Worm (Caenorhabditis elegans): Measurements from ENCODE around the gene nhr-31.

The nhr-31 gene

ce11 chrIV:8004019-8004418, 25.3 kb downstream of the nhr-31 start, which contains the start of gene rig-4:
Gene rig-4 (minus strand): TSS chrIV:8004119.
- TF ChIP-seq ceh-82 (tag; optimal IDR thresholded peaks at IDR 0.05) (no peak), ceh-28 (tag; optimal IDR thresholded peaks at IDR 0.05) (no peak), nhr-25 (tag; optimal IDR thresholded peaks at IDR 0.05) (no peak), ZK546.5 (tag; optimal IDR thresholded peaks at IDR 0.05) (no peak), nhr-77 (tag; optimal IDR thresholded peaks at IDR 0.05) (no peak), egl-27 (tag; optimal IDR thresholded peaks at IDR 0.05) (no peak), zag-1 (tag; optimal IDR thresholded peaks at IDR 0.05) (no peak), fos-1 (tag; optimal IDR thresholded peaks at IDR 0.05) (no peak), R02D3.7 (tag; optimal IDR thresholded peaks at IDR 0.05) (no peak)

DNA sequence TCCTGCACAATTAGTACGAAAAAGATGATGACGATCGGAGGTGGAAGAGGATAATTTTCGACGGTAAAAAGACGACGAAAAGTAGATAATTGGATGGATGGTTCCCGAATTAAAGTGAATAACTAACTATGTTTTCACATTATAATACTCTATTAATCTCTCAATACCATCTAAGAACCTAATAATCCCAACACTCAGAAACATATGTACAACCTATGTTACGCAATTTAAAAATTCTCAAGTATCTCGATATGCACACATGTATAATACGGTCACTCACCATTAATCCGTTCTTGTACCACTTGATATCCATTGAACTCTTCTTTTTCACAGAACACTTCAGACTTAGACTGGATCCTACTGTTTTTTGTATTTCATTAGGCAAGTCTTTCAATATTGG, 28.6 kb downstream of the nhr-31 start:
- no peak for TF ChIP-seq fkh-10 (GFP tag; optimal IDR thresholded peaks at IDR 0.05)
- TF ChIP-seq pqm-1 (tag; optimal IDR thresholded peaks at IDR 0.05): no peak
- TF ChIP-seq unc-62 (GFP tag; optimal IDR thresholded peaks at IDR 0.05): no peak
- TF ChIP-seq nfya-1 (tag; optimal IDR thresholded peaks at IDR 0.05; ENCODE audit: insufficient read depth): no peak
- TF ChIP-seq fkh-2 (tag; optimal IDR thresholded peaks at IDR 0.05): no peak

DNA sequence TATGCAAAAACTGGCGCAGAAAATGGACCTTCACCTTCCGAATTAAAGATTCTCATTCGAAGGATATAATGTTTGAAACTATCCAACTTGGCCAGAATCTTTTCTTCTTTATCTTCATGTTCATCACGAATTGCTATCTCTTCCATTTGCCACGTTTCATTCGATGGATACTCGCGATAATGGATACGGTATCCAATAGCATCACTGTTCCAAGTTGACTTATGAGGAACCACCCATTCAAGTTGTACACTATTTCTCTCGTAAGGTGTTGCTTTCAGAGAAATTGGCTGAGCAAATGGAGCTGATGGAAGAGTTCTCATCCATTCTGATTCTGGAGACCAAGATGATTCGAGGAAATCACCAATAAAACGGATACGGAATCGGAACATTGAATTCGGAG, 34.6 kb downstream of the nhr-31 start:
- TF ChIP-seq zag-1 (tag; optimal IDR thresholded peaks at IDR 0.05) (no peak), hmg-11 (tag; optimal IDR thresholded peaks at IDR 0.05) (no peak), lin-39 (tag; optimal IDR thresholded peaks at IDR 0.05) (no peak), nhr-23 (tag; optimal IDR thresholded peaks at IDR 0.05) (no peak), pha-4 (tag; optimal IDR thresholded peaks at IDR 0.05) (no peak), egl-5 (tag; optimal IDR thresholded peaks at IDR 0.05) (no peak), R02D3.7 (tag; optimal IDR thresholded peaks at IDR 0.05) (no peak), skn-1 (tag; optimal IDR thresholded peaks at IDR 0.05) (no peak), elt-3 (tag; optimal IDR thresholded peaks at IDR 0.05) (no peak), nhr-77 (tag; optimal IDR thresholded peaks at IDR 0.05) (no peak), ceh-9 (tag; optimal IDR thresholded peaks at IDR 0.05) (no peak), nhr-28 (tag; optimal IDR thresholded peaks at IDR 0.05) (no peak), elt-2 (tag; optimal IDR thresholded peaks at IDR 0.05) (no peak), nfya-1 (tag; optimal IDR thresholded peaks at IDR 0.05; ENCODE audit: insufficient read depth) (no peak), nhr-12 (tag; optimal IDR thresholded peaks at IDR 0.05) (no peak), ceh-28 (tag; optimal IDR thresholded peaks at IDR 0.05) (no peak), ama-1 (optimal IDR thresholded peaks at IDR 0.05) (no peak), ceh-82 (tag; optimal IDR thresholded peaks at IDR 0.05) (no peak), lsy-12 (tag; optimal IDR thresholded peaks at IDR 0.05) (no peak)

DNA sequence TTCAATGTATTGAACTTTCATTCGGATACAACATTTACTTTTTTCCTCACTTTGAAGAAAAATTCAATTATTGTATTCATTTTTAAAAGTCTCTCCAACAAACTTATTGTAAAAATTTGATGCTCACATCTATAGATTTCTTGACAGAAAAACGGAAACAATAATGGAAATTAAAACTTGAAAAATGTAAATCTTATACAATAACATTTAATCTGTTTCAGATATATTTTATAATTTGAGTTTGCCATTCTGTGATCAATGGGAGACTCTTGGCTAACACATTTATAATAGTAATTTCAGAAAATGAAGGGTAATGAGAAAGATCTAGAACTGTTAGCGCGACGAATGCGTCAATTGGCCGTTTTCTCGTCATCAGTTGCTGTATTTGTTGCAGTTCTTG, 40.9 kb downstream of the nhr-31 start, which contains the start of gene col-115:
Gene col-115, plus strand, starts transcription at position 301 of the 400 bp plus-strand sequence.
- no peak for TF ChIP-seq daf-12 (tag; optimal IDR thresholded peaks at IDR 0.05)

ce11 chrIV:7987083-7987482, 42.2 kb downstream of the nhr-31 start, which contains the start of gene mec-17:
Gene mec-17 (minus strand): TSS chrIV:7987183.
- TF ChIP-seq fkh-10 (GFP tag; optimal IDR thresholded peaks at IDR 0.05): no peak
- no peak for TF ChIP-seq pqm-1 (tag; optimal IDR thresholded peaks at IDR 0.05)
- no peak for TF ChIP-seq egl-27 (tag; optimal IDR thresholded peaks at IDR 0.05)
- TF ChIP-seq hmg-11 (tag; optimal IDR thresholded peaks at IDR 0.05): no peak
- TF ChIP-seq unc-39 (tag; optimal IDR thresholded peaks at IDR 0.05): no peak
- TF ChIP-seq nhr-77 (tag; optimal IDR thresholded peaks at IDR 0.05): no peak
- no peak for TF ChIP-seq nhr-76 (tag; optimal IDR thresholded peaks at IDR 0.05)
- no peak for TF ChIP-seq eor-1 (tag; optimal IDR thresholded peaks at IDR 0.05)
- TF ChIP-seq lin-39 (tag; optimal IDR thresholded peaks at IDR 0.05): no peak
- no peak for TF ChIP-seq unc-62 (GFP tag; optimal IDR thresholded peaks at IDR 0.05)
- no peak for TF ChIP-seq snpc-4 (tag; optimal IDR thresholded peaks at IDR 0.05)
- TF ChIP-seq ceh-82 (tag; optimal IDR thresholded peaks at IDR 0.05): no peak
- no peak for TF ChIP-seq daf-12 (tag; optimal IDR thresholded peaks at IDR 0.05)
- no peak for TF ChIP-seq fos-1 (tag; optimal IDR thresholded peaks at IDR 0.05)
- no peak for TF ChIP-seq elt-1 (tag; optimal IDR thresholded peaks at IDR 0.05)
- no peak for TF ChIP-seq lin-15B (tag; optimal IDR thresholded peaks at IDR 0.05)
- TF ChIP-seq egl-5 (tag; optimal IDR thresholded peaks at IDR 0.05): no peak
